Fruit fly (Drosophila melanogaster): ENCODE results near the gene CG7049.

Gene CG7049

DNA sequence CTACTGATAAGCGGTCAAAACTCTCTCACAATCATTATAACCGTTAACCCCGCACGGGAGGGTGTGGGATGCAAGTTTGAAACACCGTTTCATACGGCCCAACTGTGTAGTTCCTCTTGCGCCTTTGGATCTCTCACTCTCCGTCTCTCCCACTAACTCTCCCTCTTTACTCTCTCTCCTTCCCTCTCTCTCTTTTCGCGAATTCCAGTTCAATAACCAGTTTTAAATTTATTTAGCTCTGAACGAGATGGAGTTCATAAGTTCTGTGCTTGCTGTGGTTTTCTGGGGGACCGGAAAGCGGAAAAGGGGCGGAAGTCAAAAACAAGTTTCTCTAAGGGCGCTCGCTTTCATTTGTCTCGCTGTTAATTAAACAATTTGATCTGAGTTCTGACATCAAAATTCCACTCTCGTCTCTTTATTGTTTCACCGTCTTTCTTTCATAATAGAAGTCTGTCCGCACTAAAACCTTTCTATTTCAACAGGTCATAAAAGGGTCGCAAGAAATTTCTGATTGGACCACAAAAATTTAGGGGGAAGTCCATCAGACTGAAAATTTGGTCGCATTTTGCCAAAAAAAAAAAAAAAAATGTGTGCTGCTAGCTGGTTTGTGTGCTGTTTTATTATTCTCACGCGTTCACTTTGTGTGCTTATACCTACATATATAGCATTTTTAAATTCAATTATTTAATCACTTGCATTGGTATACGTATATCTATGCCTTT is 35.0 kb downstream of the CG7049 start (continued):
- TF ChIP-seq insv (GFP tag; optimal IDR thresholded peaks at IDR 0.05) (peak in 1 of 2 experiments; percentile 63), CG34224 (GFP tag; IDR thresholded peaks at IDR 0.05; ENCODE audit: partially characterized antibody) (no peak), NC2β (GFP tag; optimal IDR thresholded peaks at IDR 0.05) (no peak), Antp (GFP tag; optimal IDR thresholded peaks at IDR 0.05) (no peak), NfI (GFP tag; optimal IDR thresholded peaks at IDR 0.05) (no peak), Lpt (GFP tag; optimal IDR thresholded peaks at IDR 0.05) (no peak), CG17328 (GFP tag; IDR thresholded peaks at IDR 0.05) (no peak), Max (GFP tag; optimal IDR thresholded peaks at IDR 0.05) (no peak)

- TF ChIP-seq abd-A (tag; optimal IDR thresholded peaks at IDR 0.05) (peak; percentile 70), CG4360 (GFP tag; IDR thresholded peaks at IDR 0.05) (peak; percentile 68; the same call in 1 of the 2 replicates), croc (GFP tag; conservative IDR thresholded peaks at IDR 0.05) (no peak), Sox102F (GFP tag; optimal IDR thresholded peaks at IDR 0.05) (no peak), Oaz (GFP tag; IDR thresholded peaks at IDR 0.05) (no peak), CG2129 (GFP tag; IDR thresholded peaks at IDR 0.05; ENCODE audit: partially characterized antibody) (no peak), D19A (tag; optimal IDR thresholded peaks at IDR 0.05) (peak; percentile 17), Hmr (GFP tag; optimal IDR thresholded peaks at IDR 0.05) (peak; percentile 29), CG2199 (GFP tag; IDR thresholded peaks at IDR 0.05) (0 out of 3 replicates have a peak, but pooled peaks have one; percentile 51), Eip74EF (GFP tag; optimal IDR thresholded peaks at IDR 0.05) (peak in 1 of 2 experiments; percentile 5), CG14860 (GFP tag; IDR thresholded peaks at IDR 0.05; ENCODE audit: partially characterized antibody) (no peak), bab2 (GFP tag; optimal IDR thresholded peaks at IDR 0.05) (no peak), kah (GFP tag; optimal IDR thresholded peaks at IDR 0.05) (peak; percentile 26), Dek (tag; optimal IDR thresholded peaks at IDR 0.05) (no peak), CG17829 (tag; optimal IDR thresholded peaks at IDR 0.05) (no peak), CG3995 (GFP tag; optimal IDR thresholded peaks at IDR 0.05) (peak; percentile 9), CG15601 (tag; optimal IDR thresholded peaks at IDR 0.05) (no peak), Awh (GFP tag; IDR thresholded peaks at IDR 0.05) (0 out of 2 replicates have a peak, but pooled peaks have one; percentile 40), CG10979 (tag; optimal IDR thresholded peaks at IDR 0.05) (no peak), Bgb (GFP tag; IDR thresholded peaks at IDR 0.05; ENCODE audit: partially characterized antibody) (no peak), ssp (GFP tag; IDR thresholded peaks at IDR 0.05) (no peak), hb (GFP tag; IDR thresholded peaks at IDR 0.05; ENCODE audit: partially characterized antibody) (no peak), ind (GFP tag; optimal IDR thresholded peaks at IDR 0.05) (peak; percentile 8), Nf-YA (GFP tag; IDR thresholded peaks at IDR 0.05) (no peak), Adf1 (GFP tag; IDR thresholded peaks at IDR 0.05) (no peak), psq (GFP tag; optimal IDR thresholded peaks at IDR 0.05) (no peak), CG6791 (GFP tag; IDR thresholded peaks at IDR 0.05; ENCODE audit: partially characterized antibody) (no peak), sug (tag; optimal IDR thresholded peaks at IDR 0.05) (peak; percentile 52), Trl (optimal IDR thresholded peaks at IDR 0.05) (no peak), Trl (GFP tag; optimal IDR thresholded peaks at IDR 0.05) (peak; percentile 16), stwl (tag; optimal IDR thresholded peaks at IDR 0.05) (peak; percentile 88), CG18011 (GFP tag; optimal IDR thresholded peaks at IDR 0.05) (peak; percentile 0), eve (GFP tag; optimal IDR thresholded peaks at IDR 0.05) (peak in 1 of 2 experiments; percentile 36), gfzf (GFP tag; optimal IDR thresholded peaks at IDR 0.05) (peak; percentile 23), CG4820 (GFP tag; optimal IDR thresholded peaks at IDR 0.05) (peak; percentile 13), bigmax (GFP tag; optimal IDR thresholded peaks at IDR 0.05) (no peak), sd (tag; optimal IDR thresholded peaks at IDR 0.05) (peak; percentile 42)
These were observed 36.2 kb downstream of the CG7049 start for dm6 chr3L:139574-140567.
